Worm (Caenorhabditis elegans) whole organism, L4 larva: ENCODE results near the gene Y38H6A.1.

Experiments
- dve-1 ChIP-seq: sonication (generic microtip); optimal IDR thresholded peaks from 2 replicates; lab custom pipeline; 2017; ENCODE audit warnings: antibody characterized with exemption, mild to moderate bottlenecking, missing genetic modification characterization, missing compliant biosample characterization; ENCODE audit not compliant: insufficient read depth
- hmg-1.1 ChIP-seq: fragments of 200-800 bp; sonication (Bioruptor generic); IDR thresholded peaks from 2 replicates; pipeline ENCODE4 v1.3.6; 2022; ENCODE audit warnings: missing genetic modification reagents, missing genetic modification characterization, missing compliant biosample characterization
- lin-39 ChIP-seq: fragments of 150-350 bp; optimal IDR thresholded peaks from 2 replicates; lab custom pipeline; 2014; ENCODE audit warnings: missing biosample characterization, missing genetic modification reagents, missing genetic modification characterization
- madf-5 ChIP-seq, 2 experiments: fragments of 200-800 bp; sonication (Bioruptor generic); IDR thresholded peaks; 2 replicates each; pipeline ENCODE4 v1.3.6; 2022; ENCODE audit warnings: missing compliant biosample characterization in 2 of 2, missing genetic modification characterization in 2 of 2
- mdl-1 ChIP-seq, 2 experiments: fragments of 150-350 bp in 1 of 2; sonication (generic microtip) in 1 of 2; optimal IDR thresholded peaks; 2 replicates each; lab custom pipeline; 2014 to 2017; ENCODE audit warnings: missing biosample characterization in 2 of 2, missing genetic modification characterization in 2 of 2
- nhr-28 ChIP-seq: fragments of 150-350 bp; optimal IDR thresholded peaks from 2 replicates; lab custom pipeline; 2014; ENCODE audit warnings: missing biosample characterization, missing genetic modification characterization
- unc-130 ChIP-seq: sonication (generic microtip); optimal IDR thresholded peaks from 2 replicates; lab custom pipeline; 2016; ENCODE audit warnings: missing genetic modification reagents, missing genetic modification characterization, missing compliant biosample characterization
- zag-1 ChIP-seq: fragments of 150-350 bp; optimal IDR thresholded peaks from 2 replicates; lab custom pipeline; 2014; ENCODE audit warnings: missing biosample characterization, missing genetic modification characterization
- ztf-11 ChIP-seq: fragments of 150-350 bp; optimal IDR thresholded peaks from 2 replicates; lab custom pipeline; 2014; ENCODE audit warnings: missing biosample characterization, missing genetic modification characterization

- TF ChIP-seq zag-1 (tag; lab: Kevin White, UChicago) (no peak), hmg-1.1 (GFP tag; lab: Robert Waterston, UW) (no peak), lin-39 (tag; lab: Kevin White, UChicago) (no peak), madf-5 (GFP tag; IDR thresholded peaks at IDR 0.05; lab: Robert Waterston, UW) (no peak), unc-130 (GFP tag; lab: Kevin White, UChicago) (no peak), dve-1 (tag; lab: Kevin White, UChicago) (no peak), mdl-1 (tag; optimal IDR thresholded peaks at IDR 0.05; lab: Kevin White, UChicago) (no peak), nhr-28 (no peak), ztf-11 (tag; lab: Kevin White, UChicago) (no peak)
Observed at ce11 chrV:20335264-20335663, 9.7 kb downstream of the Y38H6A.1 start, which contains the start of gene Y38H6A.5.
